Fruit fly (Drosophila melanogaster) whole organism, embryonic: ENCODE measurements around the gene CG3652.

Experiments
- Atf3 ChIP-seq: fragments of 200-800 bp; sonication (Bioruptor generic); optimal IDR thresholded peaks from 3 replicates; lab custom pipeline; 2016; ENCODE audit warnings: missing biosample characterization, missing genetic modification characterization
- BEAF-32 ChIP-seq: fragments of 200-800 bp; sonication (Bioruptor generic); optimal IDR thresholded peaks from 3 replicates; lab custom pipeline; 2017; ENCODE audit warnings: missing biosample characterization, missing genetic modification characterization, mild to moderate bottlenecking, moderate library complexity, missing genetic modification reagents
- CG12155 ChIP-seq: fragments of 200-800 bp; sonication (Bioruptor generic); optimal IDR thresholded peaks from 3 replicates; lab custom pipeline; 2016; ENCODE audit warnings: missing biosample characterization, missing genetic modification characterization
- CG13123 ChIP-seq: fragments of 200-800 bp; sonication (Bioruptor generic); optimal IDR thresholded peaks from 2 replicates; lab custom pipeline; 2016; ENCODE audit warnings: missing biosample characterization, missing genetic modification characterization
- CG13287 ChIP-seq: fragments of 200-800 bp; sonication (Bioruptor generic); IDR thresholded peaks from 2 replicates; pipeline ENCODE4 v1.3.6; 2022; ENCODE audit warnings: missing biosample characterization, missing genetic modification characterization; ENCODE audit not compliant: partially characterized antibody
- CG13424 ChIP-seq: fragments of 200-800 bp; sonication (Bioruptor generic); optimal IDR thresholded peaks from 2 replicates; lab custom pipeline; 2019; ENCODE audit warnings: missing biosample characterization, mild to moderate bottlenecking, missing genetic modification characterization, moderate library complexity
- CG14710 ChIP-seq: fragments of 200-800 bp; sonication (Bioruptor generic); optimal IDR thresholded peaks from 3 replicates; lab custom pipeline; 2019; ENCODE audit warnings: missing biosample characterization, mild to moderate bottlenecking, missing genetic modification characterization, moderate library complexity
- CG1602 ChIP-seq: fragments of 200-800 bp; sonication (Bioruptor generic); optimal IDR thresholded peaks from 3 replicates; lab custom pipeline; 2016; ENCODE audit warnings: missing biosample characterization, missing genetic modification characterization
- CG16813 ChIP-seq: fragments of 200-800 bp; sonication (Bioruptor generic); IDR thresholded peaks from 3 replicates; pipeline ENCODE4 v1.3.6; 2022; ENCODE audit warnings: missing biosample characterization, missing genetic modification characterization; ENCODE audit not compliant: partially characterized antibody
- CG17568 ChIP-seq: fragments of 200-800 bp; sonication (Bioruptor generic); optimal IDR thresholded peaks from 2 replicates; lab custom pipeline; 2018; ENCODE audit warnings: missing biosample characterization, mild to moderate bottlenecking, missing genetic modification characterization, moderate library complexity
- CG18011 ChIP-seq: fragments of 200-800 bp; sonication (Bioruptor generic); optimal IDR thresholded peaks from 2 replicates; lab custom pipeline; 2017; ENCODE audit warnings: missing biosample characterization, missing genetic modification characterization, mild to moderate bottlenecking, moderate library complexity, missing genotype
- CG34224 ChIP-seq: fragments of 200-800 bp; sonication (Bioruptor generic); IDR thresholded peaks from 3 replicates; pipeline ENCODE4 v1.3.6; 2022; ENCODE audit warnings: missing biosample characterization, missing genetic modification characterization; ENCODE audit not compliant: partially characterized antibody
- CG3838 ChIP-seq: fragments of 200-800 bp; sonication (Bioruptor generic); optimal IDR thresholded peaks from 3 replicates; lab custom pipeline; 2016; ENCODE audit warnings: missing biosample characterization, missing genetic modification characterization
- CG3847 ChIP-seq: fragments of 200-800 bp; sonication (Bioruptor generic); IDR thresholded peaks from 2 replicates; pipeline ENCODE4 v1.3.6; 2022; ENCODE audit warnings: missing biosample characterization, missing genetic modification characterization
- CG4617 ChIP-seq: fragments of 200-800 bp; sonication (Bioruptor generic); optimal IDR thresholded peaks from 3 replicates; lab custom pipeline; 2016; ENCODE audit warnings: missing biosample characterization, missing genetic modification characterization, borderline replicate concordance
- CG5953 ChIP-seq: fragments of 200-800 bp; sonication (Bioruptor generic); IDR thresholded peaks from 2 replicates; pipeline ENCODE4 v1.3.6; 2022; ENCODE audit warnings: missing biosample characterization, missing genetic modification characterization
- CG6854 ChIP-seq: fragments of 200-800 bp; sonication (Bioruptor generic); optimal IDR thresholded peaks from 3 replicates; lab custom pipeline; 2017; ENCODE audit warnings: missing biosample characterization, mild to moderate bottlenecking, missing genetic modification characterization
- CG7839 ChIP-seq: fragments of 200-800 bp; sonication (Bioruptor generic); optimal IDR thresholded peaks from 3 replicates; lab custom pipeline; 2018; ENCODE audit warnings: missing biosample characterization, mild to moderate bottlenecking, missing genetic modification characterization, moderate library complexity
- CG7928 ChIP-seq: fragments of 200-800 bp; sonication (Bioruptor generic); optimal IDR thresholded peaks from 2 replicates; lab custom pipeline; 2017; ENCODE audit warnings: missing biosample characterization, mild to moderate bottlenecking, missing genetic modification characterization
- D19A ChIP-seq: fragments of 200-800 bp; optimal IDR thresholded peaks from 3 replicates; lab custom pipeline; 2019; ENCODE audit warnings: missing biosample characterization, mild to moderate bottlenecking, missing genetic modification characterization, moderate library complexity
- Dll ChIP-seq: fragments of 200-800 bp; sonication (Bioruptor generic); IDR thresholded peaks from 4 replicates; pipeline ENCODE4 v1.3.6; 2022; ENCODE audit warnings: missing biosample characterization, missing genetic modification characterization; ENCODE audit not compliant: partially characterized antibody
- E2f1 ChIP-seq: fragments of 200-800 bp; sonication (Bioruptor generic); IDR thresholded peaks from 2 replicates; pipeline ENCODE4 v1.3.6; 2022; ENCODE audit warnings: missing biosample characterization, missing genetic modification characterization
- E2f2 ChIP-seq: fragments of 200-800 bp; sonication (Bioruptor generic); IDR thresholded peaks from 2 replicates; pipeline ENCODE4 v1.3.6; 2022; ENCODE audit warnings: missing biosample characterization, missing genetic modification characterization
- Jarid2 ChIP-seq: fragments of 200-800 bp; sonication (Bioruptor generic); optimal IDR thresholded peaks from 3 replicates; lab custom pipeline; 2017; ENCODE audit warnings: mild to moderate bottlenecking, missing biosample characterization, missing genetic modification reagents, missing genetic modification characterization
- Kr ChIP-seq: fragments of 200-800 bp; sonication (Bioruptor generic); optimal IDR thresholded peaks from 2 replicates; lab custom pipeline; 2017; ENCODE audit warnings: missing biosample characterization, mild to moderate bottlenecking, missing genetic modification characterization
- Lpt ChIP-seq: fragments of >200 bp; optimal IDR thresholded peaks from 2 replicates; lab custom pipeline; 2018; ENCODE audit warnings: missing biosample characterization, missing genetic modification characterization
- MESR4 ChIP-seq: fragments of 200-800 bp; sonication (Bioruptor generic); optimal IDR thresholded peaks from 2 replicates; lab custom pipeline; 2018; ENCODE audit warnings: missing biosample characterization, mild to moderate bottlenecking, missing genetic modification characterization, moderate library complexity
- Myb ChIP-seq: fragments of 200-800 bp; sonication (Bioruptor generic); optimal IDR thresholded peaks from 2 replicates; lab custom pipeline; 2016; ENCODE audit warnings: missing biosample characterization, missing genetic modification characterization
- NC2α ChIP-seq: fragments of 200-800 bp; sonication (Bioruptor generic); optimal IDR thresholded peaks from 2 replicates; lab custom pipeline; 2016; ENCODE audit warnings: missing biosample characterization, missing genetic modification characterization
- Nf-YA ChIP-seq: fragments of 200-800 bp; sonication (Bioruptor generic); IDR thresholded peaks from 2 replicates; pipeline ENCODE4 v1.3.6; 2022; ENCODE audit warnings: missing biosample characterization, missing genetic modification characterization
- Xrp1 ChIP-seq: fragments of 200-800 bp; sonication (Bioruptor generic); IDR thresholded peaks from 2 replicates; pipeline ENCODE4 v1.3.6; 2022; ENCODE audit warnings: missing biosample characterization, missing genetic modification characterization
- al ChIP-seq: fragments of 200-800 bp; sonication (Bioruptor generic); IDR thresholded peaks from 2 replicates; pipeline ENCODE4 v1.3.6; 2022; ENCODE audit warnings: missing biosample characterization, missing genetic modification characterization
- aop ChIP-seq: fragments of 200-800 bp; sonication (Bioruptor generic); IDR thresholded peaks from 2 replicates; pipeline ENCODE4 v1.3.6; 2022; ENCODE audit warnings: missing biosample characterization, missing genetic modification characterization
- bab2 ChIP-seq: fragments of 200-800 bp; sonication (Bioruptor generic); optimal IDR thresholded peaks from 2 replicates; lab custom pipeline; 2016; ENCODE audit warnings: missing biosample characterization, missing genetic modification characterization
- bbx ChIP-seq: fragments of 200-800 bp; sonication (Bioruptor generic); IDR thresholded peaks from 2 replicates; pipeline ENCODE4 v1.3.6; 2022; ENCODE audit warnings: missing biosample characterization, missing genetic modification characterization; ENCODE audit not compliant: partially characterized antibody
- bsh ChIP-seq, 2 experiments: fragments of 200-800 bp; sonication (Bioruptor generic); optimal IDR thresholded peaks; 2 replicates each; lab custom pipeline; 2017 to 2018; ENCODE audit warnings: mild to moderate bottlenecking in 2 of 2, missing biosample characterization in 2 of 2, missing genetic modification characterization in 2 of 2, moderate library complexity in 1 of 2
- da ChIP-seq: fragments of 200-800 bp; sonication (Bioruptor generic); optimal IDR thresholded peaks from 2 replicates; lab custom pipeline; 2016; ENCODE audit warnings: missing biosample characterization, missing genetic modification characterization
- dimm ChIP-seq: fragments of 200-800 bp; sonication (Bioruptor generic); IDR thresholded peaks from 2 replicates; pipeline ENCODE4 v1.3.6; 2022; ENCODE audit warnings: missing biosample characterization, missing genetic modification characterization
- grn ChIP-seq: fragments of 200-800 bp; sonication (Bioruptor generic); optimal IDR thresholded peaks from 3 replicates; lab custom pipeline; 2017; ENCODE audit warnings: missing biosample characterization, missing genetic modification characterization
- otp ChIP-seq: fragments of 200-800 bp; sonication (Bioruptor generic); IDR thresholded peaks from 3 replicates; pipeline ENCODE4, ENCODE4 v1.3.6; 2022; ENCODE audit warnings: missing biosample characterization, missing genetic modification characterization
- pnt ChIP-seq: fragments of 200-800 bp; sonication (Bioruptor generic); optimal IDR thresholded peaks from 3 replicates; lab custom pipeline; 2016; ENCODE audit warnings: missing biosample characterization, missing genetic modification characterization
- sc ChIP-seq, 3 experiments: fragments of >200 bp in 2 of 3; fragments of 200-800 bp in 1 of 3; sonication (Bioruptor generic) in 1 of 3; optimal IDR thresholded peaks; 2 replicates in 2 of 3; 3 replicates in 1 of 3; lab custom pipeline; 2017; ENCODE audit warnings: mild to moderate bottlenecking in 1 of 3, missing biosample characterization in 1 of 3, missing genetic modification characterization in 1 of 3, missing genetic modification reagents in 1 of 3
- scrt ChIP-seq: fragments of 200-800 bp; sonication (Bioruptor generic); optimal IDR thresholded peaks from 2 replicates; lab custom pipeline; 2018; ENCODE audit warnings: missing biosample characterization, mild to moderate bottlenecking, missing genetic modification characterization, moderate library complexity
- sens ChIP-seq: fragments of 200-800 bp; sonication (Bioruptor generic); peaks from one replicate; lab custom pipeline; 2016; ENCODE audit warnings: missing biosample characterization, missing genetic modification characterization
- slp2 ChIP-seq: fragments of 200-800 bp; sonication (Bioruptor generic); optimal IDR thresholded peaks from 2 replicates; lab custom pipeline; 2016; ENCODE audit warnings: missing biosample characterization, missing genetic modification characterization
- trem ChIP-seq: fragments of 200-800 bp; optimal IDR thresholded peaks from 3 replicates; lab custom pipeline; 2019; ENCODE audit warnings: missing biosample characterization, mild to moderate bottlenecking, missing genetic modification characterization, moderate library complexity
- tup ChIP-seq: fragments of 200-800 bp; sonication (Bioruptor generic); optimal IDR thresholded peaks from 2 replicates; lab custom pipeline; 2016; ENCODE audit warnings: missing biosample characterization, mild to moderate bottlenecking, missing genetic modification characterization, moderate library complexity
- unpg ChIP-seq: fragments of 200-800 bp; sonication (Bioruptor generic); optimal IDR thresholded peaks from 3 replicates; lab custom pipeline; 2018; ENCODE audit warnings: missing biosample characterization, mild to moderate bottlenecking, missing genetic modification characterization, moderate library complexity

The CG3652 gene

dm6 chr2L:4385387-4386279 is 8.0 kb downstream of the CG3652 start, which contains the start of gene Vps53 (continued):
- TF ChIP-seq NC2α (GFP tag; lab: Kevin White, UChicago): no peak
- no peak for TF ChIP-seq CG13123 (GFP tag; lab: Kevin White, UChicago)
- no peak for TF ChIP-seq E2f1 (GFP tag; lab: Robert Waterston, UW)
- no peak for TF ChIP-seq slp2
- TF ChIP-seq D19A: no peak
- TF ChIP-seq CG34224 (GFP tag; lab: Robert Waterston, UW): 0 out of 3 replicates have a peak, but pooled peaks have one; percentile 28
- peak; percentile 59 for TF ChIP-seq MESR4
- TF ChIP-seq Xrp1 (GFP tag; lab: Robert Waterston, UW): no peak
- TF ChIP-seq tup (GFP tag; lab: Kevin White, UChicago): no peak
- peak; percentile 7 for TF ChIP-seq Myb (GFP tag; lab: Kevin White, UChicago)
- no peak for TF ChIP-seq CG6854
- no peak for TF ChIP-seq scrt (GFP tag; lab: Kevin White, UChicago)
- TF ChIP-seq CG18011 (GFP tag; lab: Kevin White, UChicago): no peak
- TF ChIP-seq CG3847 (GFP tag; lab: Robert Waterston, UW): no peak
- no peak for TF ChIP-seq Atf3 (GFP tag; lab: Kevin White, UChicago)
- no peak for TF ChIP-seq aop (GFP tag; lab: Robert Waterston, UW)
- TF ChIP-seq CG17568 (GFP tag; lab: Kevin White, UChicago): no peak
- TF ChIP-seq CG14710: peak; percentile 11
- TF ChIP-seq Nf-YA (GFP tag; lab: Robert Waterston, UW): no peak
- peak; percentile 26 for TF ChIP-seq trem (tag; lab: Kevin White, UChicago)
- TF ChIP-seq otp (GFP tag; lab: Robert Waterston, UW): no peak
- TF ChIP-seq CG4617: peak; percentile 65
- no peak for TF ChIP-seq CG13424 (tag; lab: Kevin White, UChicago)
- peak; percentile 88 for TF ChIP-seq CG7928 (GFP tag; lab: Kevin White, UChicago)
- no peak for TF ChIP-seq CG3838 (GFP tag; lab: Kevin White, UChicago)
- TF ChIP-seq bsh (GFP tag; optimal IDR thresholded peaks at IDR 0.05; lab: Kevin White, UChicago): no peak
- peak; percentile 60 for TF ChIP-seq sens (GFP tag; lab: Kevin White, UChicago)
- TF ChIP-seq Jarid2 (GFP tag; lab: Kevin White, UChicago): no peak
- no peak for TF ChIP-seq pnt (GFP tag; lab: Kevin White, UChicago)
- TF ChIP-seq bbx (GFP tag; lab: Robert Waterston, UW): peak; percentile 47
- TF ChIP-seq BEAF-32: peak; percentile 54
- no peak for TF ChIP-seq al
- no peak for TF ChIP-seq CG5953
- no peak for TF ChIP-seq CG1602
- peak; percentile 58; the same call in 2 of the 4 replicates for TF ChIP-seq Dll (GFP tag; lab: Robert Waterston, UW)
- peak; percentile 77 for TF ChIP-seq grn (GFP tag; lab: Kevin White, UChicago)
- TF ChIP-seq CG7839: no peak
- no peak for TF ChIP-seq unpg
- no peak for TF ChIP-seq CG12155 (GFP tag; lab: Kevin White, UChicago)
- no peak for TF ChIP-seq sc (optimal IDR thresholded peaks at IDR 0.05; lab: Kevin White, UChicago)
- no peak for TF ChIP-seq sc (GFP tag; optimal IDR thresholded peaks at IDR 0.05; lab: Kevin White, UChicago)
- TF ChIP-seq CG16813 (GFP tag; lab: Robert Waterston, UW): peak; percentile 32; the same call in 1 of the 3 replicates
- TF ChIP-seq E2f2 (GFP tag; lab: Robert Waterston, UW): peak; percentile 87
- no peak for TF ChIP-seq da (GFP tag; lab: Kevin White, UChicago)
- no peak for TF ChIP-seq bab2 (GFP tag; lab: Kevin White, UChicago)
- no peak for TF ChIP-seq Lpt (GFP tag; lab: Kevin White, UChicago)
- TF ChIP-seq dimm (GFP tag; lab: Robert Waterston, UW): no peak
- TF ChIP-seq CG13287: peak; percentile 61
- TF ChIP-seq Kr (GFP tag; lab: Kevin White, UChicago): no peak
